Worm (Caenorhabditis elegans) whole organism, L4 larva: ENCODE data around the gene C53C7.3.

Experiments used
- aly-2 ChIP-seq: sonication (generic microtip); optimal IDR thresholded peaks from 2 replicates; lab custom pipeline; 2018; ENCODE audit warnings: missing biosample characterization, missing genetic modification characterization
- ama-1 ChIP-seq: fragments of 150-350 bp; optimal IDR thresholded peaks from 2 replicates; lab custom pipeline; 2014; ENCODE audit warnings: inconsistent platforms, mixed read lengths
- duxl-1 ChIP-seq: sonication (generic microtip); optimal IDR thresholded peaks from 2 replicates; lab custom pipeline; 2016; ENCODE audit warnings: mild to moderate bottlenecking, missing genetic modification characterization, moderate library complexity, missing compliant biosample characterization; ENCODE audit not compliant: poor library complexity
- egl-27 ChIP-seq: sonication (generic microtip); optimal IDR thresholded peaks from 3 replicates; lab custom pipeline; 2017; ENCODE audit warnings: missing biosample characterization, missing genetic modification reagents, missing genetic modification characterization
- nhr-111 ChIP-seq: fragments of 200-800 bp; sonication (Bioruptor generic); optimal IDR thresholded peaks from 2 replicates; lab custom pipeline; 2018; ENCODE audit warnings: mild to moderate bottlenecking, missing genetic modification characterization, missing compliant biosample characterization
- nhr-25 ChIP-seq: sonication (generic microtip); optimal IDR thresholded peaks from 2 replicates; lab custom pipeline; 2017; ENCODE audit warnings: missing genetic modification characterization, mild to moderate bottlenecking, missing compliant biosample characterization, antibody characterized with exemption, moderate library complexity, borderline replicate concordance; ENCODE audit not compliant: insufficient read depth
- pha-4 ChIP-seq, 2 experiments: fragments of 150-350 bp in 1 of 2; fragments of 200-800 bp in 1 of 2; sonication (Bioruptor generic) in 1 of 2; IDR thresholded peaks in 1 of 2; optimal IDR thresholded peaks in 1 of 2; 2 replicates each; pipeline versions ENCODE4 v1.3.6 to Lab custom; 2014 to 2022; ENCODE audit warnings: missing genetic modification characterization in 2 of 2, missing genetic modification reagents in 2 of 2, missing biosample characterization in 1 of 2, missing compliant biosample characterization in 1 of 2
- unc-62 ChIP-seq, 3 experiments: fragments of 150-350 bp in 1 of 3; sonication (generic microtip); optimal IDR thresholded peaks in 2 of 3; peaks in 1 of 3; 1 replicate in 1 of 3; 2 replicates in 2 of 3; lab custom pipeline; 2014 to 2017; ENCODE audit warnings: missing biosample characterization in 3 of 3, missing genetic modification characterization in 3 of 3, missing genetic modification reagents in 3 of 3, missing genotype in 1 of 3
- ztf-7 ChIP-seq: fragments of 150-350 bp; optimal IDR thresholded peaks from 2 replicates; lab custom pipeline; 2014; ENCODE audit warnings: missing biosample characterization, missing genetic modification characterization

ce11 chrX:13088539-13088938, 40.2 kb downstream of the C53C7.3 start:
- TF ChIP-seq duxl-1 (tag; lab: Kevin White, UChicago) (no peak), egl-27 (tag; lab: Kevin White, UChicago) (no peak), pha-4 (GFP tag; IDR thresholded peaks at IDR 0.05; lab: Robert Waterston, UW) (no peak), pha-4 (tag; optimal IDR thresholded peaks at IDR 0.05; lab: Kevin White, UChicago) (no peak), aly-2 (no peak), nhr-111 (GFP tag; lab: Kevin White, UChicago) (no peak), ama-1 (lab: Kevin White, UChicago) (no peak), nhr-25 (tag; lab: Kevin White, UChicago) (no peak), ztf-7 (tag; lab: Kevin White, UChicago) (no peak), unc-62 (GFP tag; optimal IDR thresholded peaks at IDR 0.05 in 1 of 2; lab: Kevin White, UChicago) (no peak), unc-62 (tag; optimal IDR thresholded peaks at IDR 0.05; lab: Kevin White, UChicago) (no peak)
